Fruit fly (Drosophila melanogaster) whole organism, embryonic: Measurements from ENCODE around the gene Tomosyn.

Experiments
- Atf3 ChIP-seq: fragments of 200-800 bp; sonication (Bioruptor generic); optimal IDR thresholded peaks from 3 replicates; lab custom pipeline; 2016; ENCODE audit warnings: missing biosample characterization, missing genetic modification characterization
- BtbVII ChIP-seq: fragments of 200-800 bp; sonication (Bioruptor generic); optimal IDR thresholded peaks from 3 replicates; lab custom pipeline; 2017; ENCODE audit warnings: missing biosample characterization, mild to moderate bottlenecking, missing genetic modification characterization
- CG10321 ChIP-seq: fragments of 200-800 bp; sonication (Bioruptor generic); IDR thresholded peaks from 2 replicates; pipeline ENCODE4 v1.3.6; 2022; ENCODE audit warnings: missing biosample characterization, missing genetic modification characterization
- CG10462 ChIP-seq: fragments of 200-800 bp; sonication (Bioruptor generic); optimal IDR thresholded peaks from 2 replicates; lab custom pipeline; 2016; ENCODE audit warnings: missing biosample characterization, missing genetic modification characterization
- CG11456 ChIP-seq: fragments of 200-800 bp; sonication (Bioruptor generic); IDR thresholded peaks from 3 replicates; pipeline ENCODE4 v1.3.6; 2022; ENCODE audit warnings: missing biosample characterization, missing genetic modification characterization
- CG12071 ChIP-seq: fragments of 200-800 bp; sonication (Bioruptor generic); optimal IDR thresholded peaks from 3 replicates; lab custom pipeline; 2018; ENCODE audit warnings: missing biosample characterization, mild to moderate bottlenecking, missing genetic modification characterization
- CG12219 ChIP-seq: fragments of 200-800 bp; sonication (Bioruptor generic); optimal IDR thresholded peaks from 3 replicates; lab custom pipeline; 2018; ENCODE audit warnings: missing biosample characterization, mild to moderate bottlenecking, missing genetic modification characterization
- CG12659 ChIP-seq: fragments of 200-800 bp; sonication (Bioruptor generic); optimal IDR thresholded peaks from 3 replicates; lab custom pipeline; 2017; ENCODE audit warnings: mild to moderate bottlenecking, missing biosample characterization, missing genetic modification reagents, missing genetic modification characterization
- CG13287 ChIP-seq: fragments of 200-800 bp; sonication (Bioruptor generic); IDR thresholded peaks from 2 replicates; pipeline ENCODE4 v1.3.6; 2022; ENCODE audit warnings: missing biosample characterization, missing genetic modification characterization; ENCODE audit not compliant: partially characterized antibody
- CG14441 ChIP-seq: fragments of 200-800 bp; sonication (Bioruptor generic); IDR thresholded peaks from 2 replicates; pipeline ENCODE4 v1.3.6; 2022; ENCODE audit warnings: missing biosample characterization, missing genetic modification characterization
- CG16813 ChIP-seq: fragments of 200-800 bp; sonication (Bioruptor generic); IDR thresholded peaks from 3 replicates; pipeline ENCODE4 v1.3.6; 2022; ENCODE audit warnings: missing biosample characterization, missing genetic modification characterization; ENCODE audit not compliant: partially characterized antibody
- CG16863 ChIP-seq: fragments of 200-800 bp; sonication (Bioruptor generic); optimal IDR thresholded peaks from 3 replicates; lab custom pipeline; 2016; ENCODE audit warnings: missing biosample characterization, missing genetic modification characterization
- CG17829 ChIP-seq: fragments of 200-800 bp; optimal IDR thresholded peaks from 2 replicates; lab custom pipeline; 2019; ENCODE audit warnings: missing biosample characterization, mild to moderate bottlenecking, missing genetic modification characterization, moderate library complexity
- CG31224 ChIP-seq: fragments of 200-800 bp; sonication (Bioruptor generic); IDR thresholded peaks from 2 replicates; pipeline ENCODE4 v1.3.6; 2022; ENCODE audit warnings: missing biosample characterization, missing genetic modification characterization
- CG34376 ChIP-seq: fragments of 200-800 bp; sonication (Bioruptor generic); optimal IDR thresholded peaks from 2 replicates; lab custom pipeline; 2018; ENCODE audit warnings: missing biosample characterization, mild to moderate bottlenecking, missing genetic modification characterization
- CG7928 ChIP-seq: fragments of 200-800 bp; sonication (Bioruptor generic); optimal IDR thresholded peaks from 2 replicates; lab custom pipeline; 2017; ENCODE audit warnings: missing biosample characterization, mild to moderate bottlenecking, missing genetic modification characterization
- CG8281 ChIP-seq: fragments of 200-800 bp; sonication (Bioruptor generic); optimal IDR thresholded peaks from 2 replicates; lab custom pipeline; 2018; ENCODE audit warnings: missing biosample characterization, mild to moderate bottlenecking, missing genetic modification characterization, moderate library complexity
- CG9609 ChIP-seq: fragments of 200-800 bp; sonication (Bioruptor generic); optimal IDR thresholded peaks from 3 replicates; lab custom pipeline; 2016; ENCODE audit warnings: missing biosample characterization, missing genetic modification characterization
- Dbx ChIP-seq: fragments of 200-800 bp; sonication (Bioruptor generic); IDR thresholded peaks from 3 replicates; pipeline ENCODE4 v1.3.6; 2022; ENCODE audit warnings: missing biosample characterization, missing genetic modification characterization
- Dfd ChIP-seq, 2 experiments: fragments of >200 bp; optimal IDR thresholded peaks; 2 replicates each; lab custom pipeline; 2017; ENCODE audit warnings: missing biosample characterization in 2 of 2, missing genetic modification characterization in 2 of 2
- Eip74EF ChIP-seq, 2 experiments: fragments of 200-800 bp in 1 of 2; fragments of >200 bp in 1 of 2; sonication (Bioruptor generic) in 1 of 2; optimal IDR thresholded peaks; 2 replicates each; lab custom pipeline; 2017 to 2019; ENCODE audit warnings: missing biosample characterization in 2 of 2, missing genetic modification characterization in 2 of 2, mild to moderate bottlenecking in 1 of 2, moderate library complexity in 1 of 2
- Ets97D ChIP-seq: fragments of 200-800 bp; sonication (Bioruptor generic); optimal IDR thresholded peaks from 3 replicates; lab custom pipeline; 2016; ENCODE audit warnings: missing biosample characterization, missing genetic modification characterization
- GATAe ChIP-seq: fragments of 200-800 bp; sonication (Bioruptor generic); conservative IDR thresholded peaks from 2 replicates; pipeline ENCODE4 v1.3.6; 2022; ENCODE audit warnings: missing biosample characterization, missing genetic modification characterization
- HLH3B ChIP-seq: fragments of 200-800 bp; sonication (Bioruptor generic); IDR thresholded peaks from 2 replicates; pipeline ENCODE4 v1.3.6; 2022; ENCODE audit warnings: missing biosample characterization, missing genetic modification characterization
- Hr3 ChIP-seq: fragments of 200-800 bp; sonication (Bioruptor generic); optimal IDR thresholded peaks from 3 replicates; lab custom pipeline; 2016; ENCODE audit warnings: missing biosample characterization, missing genetic modification characterization
- Hr78 ChIP-seq, 2 experiments: fragments of 200-800 bp in 1 of 2; fragments of >200 bp in 1 of 2; sonication (Bioruptor generic) in 1 of 2; optimal IDR thresholded peaks; 2 replicates each; lab custom pipeline; 2017 to 2019; ENCODE audit warnings: missing biosample characterization in 2 of 2, missing genetic modification characterization in 2 of 2, mild to moderate bottlenecking in 1 of 2, moderate library complexity in 1 of 2
- MTF-1 ChIP-seq: fragments of 200-800 bp; sonication (Bioruptor generic); optimal IDR thresholded peaks from 2 replicates; lab custom pipeline; 2018; ENCODE audit warnings: missing biosample characterization, mild to moderate bottlenecking, missing genetic modification characterization, borderline replicate concordance
- Myb ChIP-seq: fragments of 200-800 bp; sonication (Bioruptor generic); optimal IDR thresholded peaks from 2 replicates; lab custom pipeline; 2016; ENCODE audit warnings: missing biosample characterization, missing genetic modification characterization
- NC2β ChIP-seq: fragments of 200-800 bp; sonication (Bioruptor generic); optimal IDR thresholded peaks from 2 replicates; lab custom pipeline; 2016; ENCODE audit warnings: missing biosample characterization, missing genetic modification characterization
- Scr ChIP-seq: fragments of 200-800 bp; sonication (Bioruptor generic); IDR thresholded peaks from 2 replicates; pipeline ENCODE4 v1.3.6; 2022; ENCODE audit warnings: missing biosample characterization, missing genetic modification characterization; ENCODE audit not compliant: partially characterized antibody
- Taf1 ChIP-seq: fragments of 200-800 bp; sonication (Bioruptor generic); IDR thresholded peaks from 2 replicates; pipeline ENCODE4 v1.3.6; 2022; ENCODE audit warnings: missing biosample characterization, missing genetic modification characterization
- ato ChIP-seq: fragments of 200-800 bp; sonication (Bioruptor generic); IDR thresholded peaks from 2 replicates; pipeline ENCODE4 v1.3.6; 2022; ENCODE audit warnings: missing biosample characterization, missing genetic modification characterization; ENCODE audit not compliant: partially characterized antibody
- bowl ChIP-seq: fragments of 200-800 bp; sonication (Bioruptor generic); IDR thresholded peaks from 2 replicates; pipeline ENCODE4 v1.3.6; 2022; ENCODE audit warnings: missing biosample characterization, missing genetic modification characterization
- cad ChIP-seq: fragments of >200 bp; optimal IDR thresholded peaks from 2 replicates; lab custom pipeline; 2017; ENCODE audit warnings: missing biosample characterization, missing genetic modification characterization
- cato ChIP-seq: fragments of 200-800 bp; sonication (Bioruptor generic); optimal IDR thresholded peaks from 2 replicates; lab custom pipeline; 2016; ENCODE audit warnings: missing biosample characterization, missing genetic modification characterization, borderline replicate concordance
- chm ChIP-seq: fragments of 200-800 bp; sonication (Bioruptor generic); IDR thresholded peaks from 2 replicates; pipeline ENCODE4 v1.3.6; 2022; ENCODE audit warnings: missing biosample characterization, missing genetic modification characterization
- emc ChIP-seq: fragments of 200-800 bp; sonication (Bioruptor generic); optimal IDR thresholded peaks from 2 replicates; lab custom pipeline; 2016; ENCODE audit warnings: missing biosample characterization, missing genetic modification characterization
- fru ChIP-seq: fragments of >200 bp; optimal IDR thresholded peaks from 2 replicates; lab custom pipeline; 2017
- gcm2 ChIP-seq: fragments of 200-800 bp; sonication (Bioruptor generic); optimal IDR thresholded peaks from 2 replicates; lab custom pipeline; 2016; ENCODE audit warnings: missing biosample characterization, missing genetic modification characterization
- grau ChIP-seq: fragments of 200-800 bp; optimal IDR thresholded peaks from 3 replicates; lab custom pipeline; 2019; ENCODE audit warnings: missing biosample characterization, mild to moderate bottlenecking, missing genetic modification characterization, moderate library complexity
- lov ChIP-seq, 2 experiments: fragments of 200-800 bp in 1 of 2; fragments of >200 bp in 1 of 2; sonication (Bioruptor generic) in 1 of 2; IDR thresholded peaks in 1 of 2; optimal IDR thresholded peaks in 1 of 2; 2 replicates in 1 of 2; 3 replicates in 1 of 2; pipeline versions ENCODE4 v1.3.6 to Lab custom; 2017 to 2022; ENCODE audit warnings: missing biosample characterization in 1 of 2, missing genetic modification characterization in 1 of 2
- oc ChIP-seq: fragments of 200-800 bp; sonication (Bioruptor generic); optimal IDR thresholded peaks from 2 replicates; lab custom pipeline; 2018; ENCODE audit warnings: missing biosample characterization, mild to moderate bottlenecking, missing genetic modification characterization, moderate library complexity
- pfk ChIP-seq: fragments of 200-800 bp; sonication (Bioruptor generic); optimal IDR thresholded peaks from 2 replicates; lab custom pipeline; 2018; ENCODE audit warnings: missing biosample characterization, mild to moderate bottlenecking, missing genetic modification characterization, moderate library complexity
- ttk ChIP-seq: fragments of 200-800 bp; sonication (Bioruptor generic); IDR thresholded peaks from 2 replicates; pipeline ENCODE4 v2.1.2; 2022; ENCODE audit warnings: missing biosample characterization, missing genetic modification characterization
- twi ChIP-seq: fragments of 200-800 bp; optimal IDR thresholded peaks from 2 replicates; lab custom pipeline; 2019; ENCODE audit warnings: missing biosample characterization, mild to moderate bottlenecking, missing genetic modification characterization, moderate library complexity
- zen ChIP-seq: fragments of 200-800 bp; sonication (Bioruptor generic); optimal IDR thresholded peaks from 3 replicates; lab custom pipeline; 2018; ENCODE audit warnings: missing biosample characterization, mild to moderate bottlenecking, missing genetic modification characterization, moderate library complexity
- zfh1 ChIP-seq: fragments of 200-800 bp; sonication (Bioruptor generic); IDR thresholded peaks from 3 replicates; pipeline ENCODE4 v1.3.6; 2022; ENCODE audit warnings: missing biosample characterization, missing genetic modification characterization
- zfh2 ChIP-seq: fragments of 200-800 bp; sonication (Bioruptor generic); optimal IDR thresholded peaks from 2 replicates; lab custom pipeline; 2016; ENCODE audit warnings: missing biosample characterization, missing genetic modification characterization

Gene Tomosyn

DNA sequence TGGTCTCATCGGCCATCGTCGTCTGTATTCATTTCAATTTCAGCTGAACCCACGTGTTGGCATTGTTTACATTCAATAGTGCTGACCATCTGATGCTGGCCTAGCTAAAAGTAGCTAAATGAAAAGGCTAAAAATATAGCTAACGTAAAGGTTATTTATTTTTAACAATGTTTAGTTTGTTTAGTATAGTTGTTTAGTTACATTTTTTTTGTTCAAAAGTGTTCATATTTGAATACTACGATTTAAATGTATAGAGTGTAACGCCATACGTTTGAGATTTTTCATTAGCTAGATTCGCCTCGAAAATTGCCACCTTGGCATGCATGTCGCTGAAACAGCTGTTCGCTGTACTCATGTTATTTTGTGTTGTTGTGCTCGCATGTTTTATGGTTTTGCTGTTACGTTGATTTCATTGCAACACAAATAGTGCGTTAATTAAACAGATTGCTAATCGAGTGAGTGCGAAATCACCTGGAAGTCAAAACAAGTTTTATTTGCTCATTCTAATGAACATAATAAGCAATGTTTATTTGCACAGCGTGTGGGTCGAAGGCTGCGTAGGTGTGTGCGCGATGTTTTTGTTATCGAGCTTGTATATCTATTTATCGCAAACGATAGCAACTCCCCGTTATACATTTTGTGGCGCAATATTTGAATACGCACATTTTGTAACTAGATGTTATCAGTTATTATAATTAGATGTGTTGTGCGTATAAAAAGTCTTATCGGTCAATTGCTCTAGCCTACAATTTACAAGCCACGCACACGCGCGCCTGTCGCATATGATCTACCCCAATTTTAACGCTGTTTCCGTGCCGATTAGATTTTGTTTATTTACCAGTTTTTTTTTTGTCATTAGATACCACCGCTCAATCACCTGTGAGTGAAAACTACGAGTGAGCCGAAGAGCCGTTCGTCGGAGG lies 19.6 kb upstream of the Tomosyn start, which contains the start of the genes CG1463 and Fpgs1 (continued):
- peak; percentile 33 for TF ChIP-seq Myb (GFP tag; lab: Kevin White, UChicago)
- no peak for TF ChIP-seq Eip74EF (GFP tag; optimal IDR thresholded peaks at IDR 0.05; lab: Kevin White, UChicago)
- no peak for TF ChIP-seq grau
- TF ChIP-seq CG11456 (GFP tag; lab: Robert Waterston, UW), result no peak
- no peak for TF ChIP-seq HLH3B (GFP tag; lab: Robert Waterston, UW)
- TF ChIP-seq cad, result no peak
- no peak for TF ChIP-seq CG10321 (GFP tag; lab: Robert Waterston, UW)
- TF ChIP-seq cato, result no peak
- TF ChIP-seq CG8281 (tag; lab: Kevin White, UChicago), result no peak
- no peak for TF ChIP-seq GATAe (GFP tag; lab: Robert Waterston, UW)
- no peak for TF ChIP-seq CG12071 (GFP tag; lab: Kevin White, UChicago)
- no peak for TF ChIP-seq ttk (GFP tag; lab: Robert Waterston, UW)
- no peak for TF ChIP-seq CG31224 (GFP tag; lab: Robert Waterston, UW)
- peak; percentile 25 for TF ChIP-seq CG7928 (GFP tag; lab: Kevin White, UChicago)
- TF ChIP-seq MTF-1 (GFP tag; lab: Kevin White, UChicago), result no peak
- no peak for TF ChIP-seq emc
- TF ChIP-seq Hr78 (GFP tag; optimal IDR thresholded peaks at IDR 0.05; lab: Kevin White, UChicago), result no peak
- no peak for TF ChIP-seq gcm2 (GFP tag; lab: Kevin White, UChicago)
- no peak for TF ChIP-seq CG10462 (GFP tag; lab: Kevin White, UChicago)
- no peak for TF ChIP-seq CG16813 (GFP tag; lab: Robert Waterston, UW)
- TF ChIP-seq Dbx (GFP tag; lab: Robert Waterston, UW), result no peak
- TF ChIP-seq pfk (GFP tag; lab: Kevin White, UChicago), result no peak
- no peak for TF ChIP-seq CG9609 (GFP tag; lab: Kevin White, UChicago)
- no peak for TF ChIP-seq zfh1
- 0 out of 2 replicates have a peak, but pooled peaks have one; percentile 10 for TF ChIP-seq CG14441 (GFP tag; lab: Robert Waterston, UW)
- no peak for TF ChIP-seq Atf3 (GFP tag; lab: Kevin White, UChicago)
- no peak for TF ChIP-seq chm (GFP tag; lab: Robert Waterston, UW)
- no peak for TF ChIP-seq ato (GFP tag; lab: Robert Waterston, UW)
- no peak for TF ChIP-seq CG12219 (GFP tag; lab: Kevin White, UChicago)
- peak; percentile 50 for TF ChIP-seq CG17829 (tag; lab: Kevin White, UChicago)
- TF ChIP-seq Dfd (GFP tag; optimal IDR thresholded peaks at IDR 0.05; lab: Kevin White, UChicago), result no peak
- TF ChIP-seq NC2β, result no peak
- peak; percentile 38 for TF ChIP-seq zfh2 (GFP tag; lab: Kevin White, UChicago)
- peak; percentile 57 for TF ChIP-seq Scr
- peak; percentile 53 for TF ChIP-seq twi (tag; lab: Kevin White, UChicago)
- no peak for TF ChIP-seq Hr3 (GFP tag; lab: Kevin White, UChicago)
- TF ChIP-seq bowl (GFP tag; lab: Robert Waterston, UW), result no peak
- TF ChIP-seq CG16863 (GFP tag; lab: Kevin White, UChicago), result no peak
- no peak for TF ChIP-seq fru (lab: Kevin White, UChicago)
- TF ChIP-seq BtbVII (GFP tag; lab: Kevin White, UChicago), result no peak
- no peak for TF ChIP-seq oc
- TF ChIP-seq Taf1 (GFP tag; lab: Robert Waterston, UW), result no peak
- TF ChIP-seq zen (tag; lab: Kevin White, UChicago), result no peak
- peak; percentile 32 for TF ChIP-seq CG12659 (GFP tag; lab: Kevin White, UChicago)
- peak; percentile 63; the same call in 1 of the 2 replicates for TF ChIP-seq CG13287 (GFP tag; lab: Robert Waterston, UW)
- TF ChIP-seq CG34376 (GFP tag; lab: Kevin White, UChicago), result peak; percentile 77
- TF ChIP-seq Ets97D (GFP tag; lab: Kevin White, UChicago), result peak; percentile 3
- no peak for TF ChIP-seq lov (optimal IDR thresholded peaks at IDR 0.05; lab: Kevin White, UChicago)
- no peak for TF ChIP-seq lov (GFP tag; IDR thresholded peaks at IDR 0.05; lab: Robert Waterston, UW)
